Worm (Caenorhabditis elegans): ENCODE data around the gene C27A2.7.

Gene C27A2.7

DNA sequence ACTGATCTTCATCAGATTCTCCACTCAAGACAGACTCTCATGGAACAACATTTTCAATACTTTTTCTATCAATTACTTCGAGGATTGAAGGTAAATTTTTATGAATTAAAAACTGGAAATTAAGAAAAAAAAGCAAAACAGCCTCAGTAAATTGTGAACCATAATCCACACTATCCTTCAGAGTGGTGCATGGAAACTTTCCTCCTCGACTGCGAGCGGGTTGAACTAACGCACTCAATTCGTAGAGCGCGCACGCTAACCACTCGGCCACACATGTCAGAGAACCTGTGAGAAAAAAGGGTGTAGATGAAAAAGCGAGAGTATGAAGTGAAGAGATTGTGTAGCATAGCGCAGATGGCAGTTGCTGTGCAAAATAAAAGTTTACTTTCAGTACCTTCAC, 33.9 kb upstream of the C27A2.7 start (continued):
- TF ChIP-seq nhr-120 (GFP tag; IDR thresholded peaks at IDR 0.05): 0 out of 2 replicates have a peak, but pooled peaks have one; percentile 82
- TF ChIP-seq rcor-1 (GFP tag; IDR thresholded peaks at IDR 0.05): peak; percentile 82
- peak; percentile 56 for TF ChIP-seq egrh-3 (GFP tag; IDR thresholded peaks at IDR 0.05)
- peak; percentile 75 for TF ChIP-seq nhr-179 (tag; optimal IDR thresholded peaks at IDR 0.05)
- TF ChIP-seq ztf-28 (GFP tag; IDR thresholded peaks at IDR 0.05): no peak
- peak; percentile 98 for TF ChIP-seq him-1 (tag; optimal IDR thresholded peaks at IDR 0.05)
- TF ChIP-seq gei-17 (GFP tag; optimal IDR thresholded peaks at IDR 0.05): peak; percentile 18
- peak; percentile 90 for TF ChIP-seq hrde-1 (tag; optimal IDR thresholded peaks at IDR 0.05; ENCODE audit: borderline replicate concordance)
- TF ChIP-seq mel-28 (tag; optimal IDR thresholded peaks at IDR 0.05; ENCODE audit: borderline replicate concordance): peak; percentile 29
- peak; percentile 90 for TF ChIP-seq F23B12.7 (tag; optimal IDR thresholded peaks at IDR 0.05; ENCODE audit: insufficient read depth)
- peak; percentile 34 to 68 for TF ChIP-seq let-607 (tag; optimal IDR thresholded peaks at IDR 0.05)
- peak; percentile 99 for TF ChIP-seq rpc-1 (optimal IDR thresholded peaks at IDR 0.05)
- TF ChIP-seq rpc-1 (tag; optimal IDR thresholded peaks at IDR 0.05): peak; percentile 100
- TF ChIP-seq Y56A3A.18 (GFP tag; IDR thresholded peaks at IDR 0.05): peak; percentile 83; the same call in 1 of the 2 replicates
- peak; percentile 46 for TF ChIP-seq F33H1.4 (GFP tag; IDR thresholded peaks at IDR 0.05)
- no peak for TF ChIP-seq ztf-22 (GFP tag; optimal IDR thresholded peaks at IDR 0.05)
- no peak for TF ChIP-seq ama-1 (optimal IDR thresholded peaks at IDR 0.05)
- peak; percentile 90 to 94 for TF ChIP-seq ama-1 (GFP tag; optimal IDR thresholded peaks at IDR 0.05)
- TF ChIP-seq dpl-1 (GFP tag; optimal IDR thresholded peaks at IDR 0.05): peak; percentile 1
- no peak for TF ChIP-seq sea-2 (GFP tag; IDR thresholded peaks at IDR 0.05)
- peak; percentile 86 for TF ChIP-seq B0336.3 (GFP tag; IDR thresholded peaks at IDR 0.05)
- TF ChIP-seq snpc-1.3 (tag; optimal IDR thresholded peaks at IDR 0.05; ENCODE audit: insufficient read depth): peak; percentile 89
- TF ChIP-seq chd-7 (tag; optimal IDR thresholded peaks at IDR 0.05): peak; percentile 91
- no peak for TF ChIP-seq F55B11.4 (tag; optimal IDR thresholded peaks at IDR 0.05; ENCODE audit: borderline replicate concordance, insufficient read depth)
- peak; percentile 63 for TF ChIP-seq C17E4.6 (GFP tag; IDR thresholded peaks at IDR 0.05)
- no peak; the same call in 1 of the 2 replicates for TF ChIP-seq mcd-1 (GFP tag; IDR thresholded peaks at IDR 0.05)
- peak; percentile 58 for TF ChIP-seq nhr-27 (tag; optimal IDR thresholded peaks at IDR 0.05)
- peak; percentile 71 for TF ChIP-seq unc-130 (GFP tag; optimal IDR thresholded peaks at IDR 0.05)
- peak; percentile 27 for TF ChIP-seq B0035.1 (tag; optimal IDR thresholded peaks at IDR 0.05)
- TF ChIP-seq T07F8.4 (tag; optimal IDR thresholded peaks at IDR 0.05): peak; percentile 73
- peak; percentile 67; the same call in 1 of the 2 replicates for TF ChIP-seq Y79H2A.3 (GFP tag; conservative IDR thresholded peaks at IDR 0.05)
- no peak for TF ChIP-seq lag-1 (GFP tag; IDR thresholded peaks at IDR 0.05)
- 0 out of 2 replicates have a peak, but pooled peaks have one; percentile 56 for TF ChIP-seq aptf-2 (GFP tag; conservative IDR thresholded peaks at IDR 0.05)
- TF ChIP-seq bed-1 (GFP tag; IDR thresholded peaks at IDR 0.05): peak; percentile 87; the same call in 1 of the 2 replicates
- peak; percentile 98 for TF ChIP-seq tbp1 (GFP tag; optimal IDR thresholded peaks at IDR 0.05)
- TF ChIP-seq snpc-4 (GFP tag; optimal IDR thresholded peaks at IDR 0.05): peak; percentile 80
- TF ChIP-seq snpc-4 (tag; optimal IDR thresholded peaks at IDR 0.05): peak; percentile 26 to 87 (median 74)
- TF ChIP-seq aptf-3 (GFP tag; IDR thresholded peaks at IDR 0.05): 0 out of 2 replicates have a peak, but pooled peaks have one; percentile 58
- peak; percentile 93 for TF ChIP-seq ceh-40 (GFP tag; IDR thresholded peaks at IDR 0.05)
- peak; percentile 78 for TF ChIP-seq lin-40 (tag; optimal IDR thresholded peaks at IDR 0.05)
- peak; percentile 77 for TF ChIP-seq lin-54 (GFP tag; optimal IDR thresholded peaks at IDR 0.05)
- peak; percentile 91 for TF ChIP-seq mes-4 (tag; optimal IDR thresholded peaks at IDR 0.05)
- no peak for TF ChIP-seq ztf-3 (GFP tag; optimal IDR thresholded peaks at IDR 0.05)

Measured in whole organism, young adult.